Worm (Caenorhabditis elegans) whole organism, late embryonic: ENCODE results near the gene srh-112.

ENCODE experiments used
- C08G9.2 ChIP-seq: sonication (generic microtip); optimal IDR thresholded peaks from 2 replicates; lab custom pipeline; 2016; ENCODE audit warnings: mild to moderate bottlenecking, missing genetic modification characterization, moderate library complexity, missing compliant biosample characterization
- C38D4.7 ChIP-seq: fragments of 200-800 bp; sonication (Bioruptor generic); optimal IDR thresholded peaks from 2 replicates; lab custom pipeline; 2018; ENCODE audit warnings: mild to moderate bottlenecking, missing genetic modification characterization, moderate library complexity, missing compliant biosample characterization
- F13H6.1 ChIP-seq: sonication (generic microtip); optimal IDR thresholded peaks from 2 replicates; lab custom pipeline; 2016; ENCODE audit warnings: missing genetic modification characterization, missing compliant biosample characterization
- K09A11.1 ChIP-seq: sonication (generic microtip); optimal IDR thresholded peaks from 2 replicates; lab custom pipeline; 2017; ENCODE audit warnings: antibody characterized with exemption, mild to moderate bottlenecking, missing genetic modification characterization, missing compliant biosample characterization; ENCODE audit not compliant: insufficient read depth
- ceh-18 ChIP-seq: sonication (generic microtip); optimal IDR thresholded peaks from 2 replicates; lab custom pipeline; 2016; ENCODE audit warnings: missing genetic modification characterization, missing compliant biosample characterization
- ceh-19 ChIP-seq: fragments of 200-800 bp; sonication (Bioruptor generic); optimal IDR thresholded peaks from 2 replicates; lab custom pipeline; 2018; ENCODE audit warnings: mild to moderate bottlenecking, missing genetic modification characterization, missing compliant biosample characterization
- ceh-2 ChIP-seq: sonication (generic microtip); optimal IDR thresholded peaks from 2 replicates; lab custom pipeline; 2016; ENCODE audit warnings: missing genotype, missing genetic modification characterization, missing compliant biosample characterization
- ceh-30 ChIP-seq: fragments of 150-350 bp; optimal IDR thresholded peaks from 2 replicates; lab custom pipeline; 2014; ENCODE audit warnings: missing biosample characterization, missing genetic modification characterization
- ceh-31 ChIP-seq: sonication (generic microtip); optimal IDR thresholded peaks from 2 replicates; lab custom pipeline; 2016; ENCODE audit warnings: missing genetic modification characterization, missing compliant biosample characterization
- ceh-34 ChIP-seq: sonication (generic microtip); optimal IDR thresholded peaks from 2 replicates; lab custom pipeline; 2016; ENCODE audit warnings: mild to moderate bottlenecking, missing genetic modification characterization, missing compliant biosample characterization
- ceh-45 ChIP-seq: fragments of 200-800 bp; sonication (Bioruptor generic); IDR thresholded peaks from 2 replicates; pipeline ENCODE4 v1.3.6; 2022; ENCODE audit warnings: missing genetic modification reagents, missing genetic modification characterization, missing compliant biosample characterization
- ceh-48 ChIP-seq: sonication (generic microtip); optimal IDR thresholded peaks from 2 replicates; lab custom pipeline; 2016; ENCODE audit warnings: missing genetic modification characterization, inconsistent platforms, missing compliant biosample characterization
- ceh-6 ChIP-seq: fragments of 200-800 bp; sonication (Bioruptor generic); optimal IDR thresholded peaks from 2 replicates; lab custom pipeline; 2018; ENCODE audit warnings: mild to moderate bottlenecking, missing genetic modification characterization, missing compliant biosample characterization
- dmd-4 ChIP-seq: sonication (generic microtip); optimal IDR thresholded peaks from 2 replicates; lab custom pipeline; 2016; ENCODE audit warnings: borderline replicate concordance, missing genetic modification characterization, missing compliant biosample characterization
- dve-1 ChIP-seq: sonication (generic microtip); optimal IDR thresholded peaks from 2 replicates; lab custom pipeline; 2017; ENCODE audit warnings: antibody characterized with exemption, mild to moderate bottlenecking, missing genetic modification characterization, missing compliant biosample characterization
- elt-4 ChIP-seq: sonication (generic microtip); optimal IDR thresholded peaks from 2 replicates; lab custom pipeline; 2016; ENCODE audit warnings: missing genetic modification characterization, missing compliant biosample characterization
- fax-1 ChIP-seq: sonication (generic microtip); optimal IDR thresholded peaks from 2 replicates; lab custom pipeline; 2016; ENCODE audit warnings: missing genotype, missing genetic modification characterization, missing compliant biosample characterization
- fkh-6 ChIP-seq: sonication (generic microtip); optimal IDR thresholded peaks from 2 replicates; lab custom pipeline; 2016; ENCODE audit warnings: missing genetic modification characterization, missing compliant biosample characterization
- gmeb-2 ChIP-seq: sonication (generic microtip); optimal IDR thresholded peaks from 2 replicates; lab custom pipeline; 2016; ENCODE audit warnings: missing genetic modification characterization, inconsistent platforms, missing compliant biosample characterization
- hlh-15 ChIP-seq: sonication (generic microtip); optimal IDR thresholded peaks from 2 replicates; lab custom pipeline; 2016; ENCODE audit warnings: missing genetic modification characterization, missing compliant biosample characterization
- hlh-30 ChIP-seq: sonication (generic microtip); optimal IDR thresholded peaks from 2 replicates; lab custom pipeline; 2017; ENCODE audit warnings: antibody characterized with exemption, missing genetic modification characterization, missing compliant biosample characterization; ENCODE audit not compliant: insufficient read depth
- hlh-6 ChIP-seq: sonication (generic microtip); optimal IDR thresholded peaks from 2 replicates; lab custom pipeline; 2016; ENCODE audit warnings: missing genotype, missing genetic modification characterization, missing compliant biosample characterization
- lin-11 ChIP-seq: fragments of 200-800 bp; sonication (Bioruptor generic); optimal IDR thresholded peaks from 2 replicates; lab custom pipeline; 2018; ENCODE audit warnings: mild to moderate bottlenecking, missing genetic modification characterization, missing compliant biosample characterization
- nfya-1 ChIP-seq: sonication (generic microtip); optimal IDR thresholded peaks from 2 replicates; lab custom pipeline; 2017; ENCODE audit warnings: missing genetic modification characterization, mild to moderate bottlenecking, missing compliant biosample characterization, antibody characterized with exemption, moderate library complexity
- npax-4 ChIP-seq: sonication (generic microtip); optimal IDR thresholded peaks from 2 replicates; lab custom pipeline; 2016; ENCODE audit warnings: missing genetic modification characterization, missing compliant biosample characterization
- odd-2 ChIP-seq: sonication (generic microtip); optimal IDR thresholded peaks from 2 replicates; lab custom pipeline; 2017; ENCODE audit warnings: antibody characterized with exemption, mild to moderate bottlenecking, missing genetic modification characterization, missing compliant biosample characterization
- pat-9 ChIP-seq: fragments of 200-800 bp; sonication (Bioruptor generic); optimal IDR thresholded peaks from 2 replicates; lab custom pipeline; 2018; ENCODE audit warnings: mild to moderate bottlenecking, missing genetic modification characterization, moderate library complexity, missing compliant biosample characterization
- pax-1 ChIP-seq: fragments of 150-350 bp; optimal IDR thresholded peaks from 2 replicates; lab custom pipeline; 2014; ENCODE audit warnings: missing biosample characterization, missing genetic modification characterization
- pha-4 ChIP-seq: fragments of 150-350 bp; optimal IDR thresholded peaks from 2 replicates; lab custom pipeline; 2018; ENCODE audit warnings: missing biosample characterization, missing genetic modification reagents, missing genetic modification characterization
- pros-1 ChIP-seq: fragments of 150-350 bp; optimal IDR thresholded peaks from 2 replicates; lab custom pipeline; 2014; ENCODE audit warnings: missing biosample characterization, missing genetic modification reagents, missing genetic modification characterization
- rnt-1 ChIP-seq: sonication (generic microtip); optimal IDR thresholded peaks from 2 replicates; lab custom pipeline; 2016; ENCODE audit warnings: missing genetic modification characterization, missing compliant biosample characterization
- sox-2 ChIP-seq: fragments of 200-800 bp; sonication (Bioruptor generic); IDR thresholded peaks from 2 replicates; pipeline ENCODE4 v1.3.6; 2022; ENCODE audit warnings: missing genetic modification reagents, missing genetic modification characterization, missing compliant biosample characterization
- syd-9 ChIP-seq: sonication (generic microtip); optimal IDR thresholded peaks from 2 replicates; lab custom pipeline; 2016; ENCODE audit warnings: mild to moderate bottlenecking, missing genetic modification characterization, moderate library complexity, missing compliant biosample characterization
- tbx-2 ChIP-seq: sonication (generic microtip); optimal IDR thresholded peaks from 2 replicates; lab custom pipeline; 2016; ENCODE audit warnings: missing genetic modification characterization, missing compliant biosample characterization
- tbx-7 ChIP-seq: sonication (generic microtip); optimal IDR thresholded peaks from 2 replicates; lab custom pipeline; 2016; ENCODE audit warnings: missing genotype, missing genetic modification characterization, missing compliant biosample characterization
- unc-42 ChIP-seq: sonication (generic microtip); optimal IDR thresholded peaks from 2 replicates; lab custom pipeline; 2016; ENCODE audit warnings: missing genotype, missing genetic modification characterization, missing compliant biosample characterization
- unc-86 ChIP-seq: sonication (generic microtip); optimal IDR thresholded peaks from 2 replicates; lab custom pipeline; 2016; ENCODE audit warnings: missing genetic modification characterization, missing compliant biosample characterization
- ztf-16 ChIP-seq: sonication (generic microtip); optimal IDR thresholded peaks from 2 replicates; lab custom pipeline; 2017; ENCODE audit warnings: missing genetic modification characterization, missing compliant biosample characterization

Gene srh-112

ce11 chrV:17232403-17232802, 6.4 kb upstream of the srh-112 start:
- TF ChIP-seq dmd-4 (no peak), ceh-2 (tag; lab: Kevin White, UChicago) (no peak), ceh-48 (no peak), hlh-6 (tag; lab: Kevin White, UChicago) (no peak), pat-9 (no peak), unc-42 (tag; lab: Kevin White, UChicago) (no peak), F13H6.1 (no peak), fkh-6 (tag; lab: Kevin White, UChicago) (no peak), unc-86 (no peak), pax-1 (no peak), pros-1 (tag; lab: Kevin White, UChicago) (no peak), ztf-16 (tag; lab: Kevin White, UChicago) (no peak), rnt-1 (tag; lab: Kevin White, UChicago) (no peak), gmeb-2 (tag; lab: Kevin White, UChicago) (no peak), ceh-45 (no peak), pha-4 (tag; lab: Kevin White, UChicago) (no peak), ceh-30 (tag; lab: Kevin White, UChicago) (no peak), C08G9.2 (no peak)
- TF ChIP-seq, all 69 proteins: peak for 0

ce11 chrV:17225389-17225788, 630 bp downstream of the srh-112 start, which contains the start of gene scl-25:
Gene scl-25, plus strand, starts transcription at chrV:17225689.
- TF ChIP-seq hlh-15 (tag; lab: Kevin White, UChicago) (no peak), C08G9.2 (no peak), ceh-19 (GFP tag; lab: Kevin White, UChicago) (no peak), rnt-1 (tag; lab: Kevin White, UChicago) (no peak), hlh-30 (tag; lab: Kevin White, UChicago) (no peak), lin-11 (tag; lab: Kevin White, UChicago) (no peak), sox-2 (no peak), ceh-34 (no peak), syd-9 (tag; lab: Kevin White, UChicago) (no peak), odd-2 (no peak), nfya-1 (tag; lab: Kevin White, UChicago) (no peak), dve-1 (no peak), npax-4 (tag; lab: Kevin White, UChicago) (no peak), ceh-6 (GFP tag; lab: Kevin White, UChicago) (no peak)

ce11 chrV:17223305-17223704, 2.7 kb downstream of the srh-112 start, which contains the start of gene srh-252:
Gene srh-252, minus strand, starts transcription at chrV:17223405.
- no peak for TF ChIP-seq unc-86
- no peak for TF ChIP-seq elt-4
- no peak for TF ChIP-seq gmeb-2 (tag; lab: Kevin White, UChicago)

ce11 chrV:17220345-17220744, 5.7 kb downstream of the srh-112 start, which contains the start of gene srh-109:
Gene srh-109, minus strand, starts transcription at chrV:17220445.
- no peak for TF ChIP-seq K09A11.1
- TF ChIP-seq pax-1 = no peak
- TF ChIP-seq ztf-16 (tag; lab: Kevin White, UChicago) = no peak
- no peak for TF ChIP-seq C38D4.7
- TF ChIP-seq ceh-31 (tag; lab: Kevin White, UChicago) = no peak
- no peak for TF ChIP-seq C08G9.2
- no peak for TF ChIP-seq tbx-7 (tag; lab: Kevin White, UChicago)
- TF ChIP-seq tbx-2 = no peak
- TF ChIP-seq fax-1 (tag; lab: Kevin White, UChicago) = no peak
- no peak for TF ChIP-seq ceh-18
